Fruit fly (Drosophila melanogaster) whole organism, embryonic: Measurements from ENCODE around the gene CG15435.

Source experiments
- Ada2b ChIP-seq: fragments of 200-800 bp; sonication (Bioruptor generic); IDR thresholded peaks from 2 replicates; pipeline ENCODE4 v1.3.6; 2022; ENCODE audit warnings: missing biosample characterization, missing genetic modification characterization
- Atf3 ChIP-seq: fragments of 200-800 bp; sonication (Bioruptor generic); optimal IDR thresholded peaks from 3 replicates; lab custom pipeline; 2016; ENCODE audit warnings: missing biosample characterization, missing genetic modification characterization
- B-H1 ChIP-seq: fragments of 200-800 bp; sonication (Bioruptor generic); IDR thresholded peaks from 3 replicates; pipeline ENCODE4 v1.3.6; 2022; ENCODE audit warnings: missing biosample characterization, missing genetic modification characterization
- Bdp1 ChIP-seq: fragments of 200-800 bp; sonication (Bioruptor generic); optimal IDR thresholded peaks from 3 replicates; lab custom pipeline; 2016; ENCODE audit warnings: missing biosample characterization, missing genetic modification characterization
- CG10321 ChIP-seq: fragments of 200-800 bp; sonication (Bioruptor generic); IDR thresholded peaks from 2 replicates; pipeline ENCODE4 v1.3.6; 2022; ENCODE audit warnings: missing biosample characterization, missing genetic modification characterization
- CG11723 ChIP-seq: fragments of 200-800 bp; sonication (Bioruptor generic); optimal IDR thresholded peaks from 2 replicates; lab custom pipeline; 2017; ENCODE audit warnings: missing biosample characterization, mild to moderate bottlenecking, missing genetic modification characterization
- CG12155 ChIP-seq: fragments of 200-800 bp; sonication (Bioruptor generic); optimal IDR thresholded peaks from 3 replicates; lab custom pipeline; 2016; ENCODE audit warnings: missing biosample characterization, missing genetic modification characterization
- CG12219 ChIP-seq: fragments of 200-800 bp; sonication (Bioruptor generic); optimal IDR thresholded peaks from 3 replicates; lab custom pipeline; 2018; ENCODE audit warnings: missing biosample characterization, mild to moderate bottlenecking, missing genetic modification characterization
- CG14050 ChIP-seq: fragments of 200-800 bp; sonication (Bioruptor generic); IDR thresholded peaks from 3 replicates; pipeline ENCODE4 v1.3.6; 2022; ENCODE audit warnings: missing biosample characterization, missing genetic modification characterization
- CG31441 ChIP-seq: fragments of 200-800 bp; sonication (Bioruptor generic); IDR thresholded peaks from 2 replicates; pipeline ENCODE4 v1.3.6; 2022; ENCODE audit warnings: missing biosample characterization, missing genetic modification characterization
- CG33213 ChIP-seq: fragments of 200-800 bp; sonication (Bioruptor generic); optimal IDR thresholded peaks from 3 replicates; lab custom pipeline; 2016; ENCODE audit warnings: missing biosample characterization, missing genetic modification characterization
- CG4730 ChIP-seq: fragments of 200-800 bp; sonication (Bioruptor generic); IDR thresholded peaks from 2 replicates; pipeline ENCODE4 v1.3.6; 2022; ENCODE audit warnings: missing biosample characterization, missing genetic modification characterization
- CG5953 ChIP-seq: fragments of 200-800 bp; sonication (Bioruptor generic); IDR thresholded peaks from 2 replicates; pipeline ENCODE4 v1.3.6; 2022; ENCODE audit warnings: missing biosample characterization, missing genetic modification characterization
- CG6813 ChIP-seq: fragments of 200-800 bp; sonication (Bioruptor generic); optimal IDR thresholded peaks from 2 replicates; lab custom pipeline; 2017; ENCODE audit warnings: missing biosample characterization, missing genetic modification characterization, mild to moderate bottlenecking, moderate library complexity, missing genetic modification reagents
- CG7357 ChIP-seq: fragments of 200-800 bp; sonication (Bioruptor generic); IDR thresholded peaks from 3 replicates; pipeline ENCODE4 v1.3.6; 2022; ENCODE audit warnings: missing biosample characterization, missing genetic modification characterization
- CG7372 ChIP-seq: fragments of 200-800 bp; sonication (Bioruptor generic); IDR thresholded peaks from 2 replicates; pipeline ENCODE4 v1.3.6; 2022; ENCODE audit warnings: missing biosample characterization, missing genetic modification characterization
- CG7963 ChIP-seq: fragments of 200-800 bp; sonication (Bioruptor generic); IDR thresholded peaks from 3 replicates; pipeline ENCODE4 v1.3.6; 2022; ENCODE audit warnings: missing biosample characterization, missing genetic modification characterization; ENCODE audit not compliant: partially characterized antibody
- Dfd ChIP-seq, 2 experiments: fragments of >200 bp; optimal IDR thresholded peaks; 2 replicates each; lab custom pipeline; 2017; ENCODE audit warnings: missing biosample characterization in 2 of 2, missing genetic modification characterization in 2 of 2
- Dp ChIP-seq: fragments of 200-800 bp; sonication (Bioruptor generic); optimal IDR thresholded peaks from 2 replicates; lab custom pipeline; 2018; ENCODE audit warnings: missing biosample characterization, mild to moderate bottlenecking, missing genetic modification characterization, moderate library complexity
- Fer3 ChIP-seq: fragments of 200-800 bp; sonication (Bioruptor generic); optimal IDR thresholded peaks from 2 replicates; lab custom pipeline; 2018; ENCODE audit warnings: missing biosample characterization, mild to moderate bottlenecking, missing genetic modification characterization, moderate library complexity
- Meics ChIP-seq: fragments of 200-800 bp; sonication (Bioruptor generic); optimal IDR thresholded peaks from 2 replicates; lab custom pipeline; 2017; ENCODE audit warnings: missing biosample characterization, mild to moderate bottlenecking, missing genetic modification characterization
- Opbp ChIP-seq: fragments of 200-800 bp; sonication (Bioruptor generic); IDR thresholded peaks from 3 replicates; pipeline ENCODE4 v1.3.6; 2022; ENCODE audit warnings: missing biosample characterization, missing genetic modification characterization; ENCODE audit not compliant: partially characterized antibody
- Poxn ChIP-seq: fragments of 200-800 bp; sonication (Bioruptor generic); IDR thresholded peaks from 2 replicates; pipeline ENCODE4 v1.3.6; 2022; ENCODE audit warnings: missing biosample characterization, missing genetic modification characterization
- Side ChIP-seq: fragments of 200-800 bp; sonication (Bioruptor generic); optimal IDR thresholded peaks from 2 replicates; lab custom pipeline; 2016; ENCODE audit warnings: missing biosample characterization, missing genetic modification characterization
- az2 ChIP-seq: fragments of 200-800 bp; sonication (Bioruptor generic); optimal IDR thresholded peaks from 3 replicates; lab custom pipeline; 2016; ENCODE audit warnings: missing biosample characterization, missing genetic modification characterization
- cas ChIP-seq: fragments of 200-800 bp; sonication (Bioruptor generic); IDR thresholded peaks from 2 replicates; pipeline ENCODE4 v1.3.6; 2022; ENCODE audit warnings: missing biosample characterization, missing genetic modification characterization
- chinmo ChIP-seq: fragments of 200-800 bp; sonication (Bioruptor generic); IDR thresholded peaks from 4 replicates; pipeline ENCODE4 v1.3.6; 2022; ENCODE audit warnings: missing biosample characterization, missing genetic modification characterization; ENCODE audit not compliant: partially characterized antibody
- chm ChIP-seq: fragments of 200-800 bp; sonication (Bioruptor generic); IDR thresholded peaks from 2 replicates; pipeline ENCODE4 v1.3.6; 2022; ENCODE audit warnings: missing biosample characterization, missing genetic modification characterization
- ci ChIP-seq: fragments of 200-800 bp; sonication (Bioruptor generic); IDR thresholded peaks from 3 replicates; pipeline ENCODE4 v1.3.6; 2022; ENCODE audit warnings: missing biosample characterization, missing genetic modification characterization
- croc ChIP-seq: fragments of 200-800 bp; sonication (Bioruptor generic); conservative IDR thresholded peaks from 3 replicates; pipeline ENCODE4 v1.3.6; 2022; ENCODE audit warnings: missing biosample characterization, missing genetic modification characterization
- da ChIP-seq: fragments of 200-800 bp; sonication (Bioruptor generic); optimal IDR thresholded peaks from 2 replicates; lab custom pipeline; 2016; ENCODE audit warnings: missing biosample characterization, missing genetic modification characterization
- danr ChIP-seq: fragments of 200-800 bp; sonication (Bioruptor generic); IDR thresholded peaks from 2 replicates; pipeline ENCODE4 v1.3.6; 2022; ENCODE audit warnings: missing biosample characterization, missing genetic modification characterization
- dimm ChIP-seq: fragments of 200-800 bp; sonication (Bioruptor generic); IDR thresholded peaks from 2 replicates; pipeline ENCODE4 v1.3.6; 2022; ENCODE audit warnings: missing biosample characterization, missing genetic modification characterization
- fu2 ChIP-seq: fragments of 200-800 bp; sonication (Bioruptor generic); optimal IDR thresholded peaks from 2 replicates; lab custom pipeline; 2016; ENCODE audit warnings: missing biosample characterization, missing genetic modification characterization
- gsb-n ChIP-seq: fragments of 200-800 bp; sonication (Bioruptor generic); optimal IDR thresholded peaks from 3 replicates; lab custom pipeline; 2018; ENCODE audit warnings: missing biosample characterization, mild to moderate bottlenecking, missing genetic modification characterization
- insv ChIP-seq, 2 experiments: fragments of 200-800 bp; sonication (Bioruptor generic); optimal IDR thresholded peaks; 3 replicates each; lab custom pipeline; 2016 to 2018; ENCODE audit warnings: missing biosample characterization in 2 of 2, missing genetic modification characterization in 2 of 2
- lbe ChIP-seq: fragments of 200-800 bp; sonication (Bioruptor generic); optimal IDR thresholded peaks from 2 replicates; lab custom pipeline; 2016; ENCODE audit warnings: missing biosample characterization, mild to moderate bottlenecking, missing genetic modification characterization
- lmd ChIP-seq: fragments of 200-800 bp; sonication (Bioruptor generic); IDR thresholded peaks from 2 replicates; pipeline ENCODE4 v1.3.6; 2022; ENCODE audit warnings: missing biosample characterization, missing genetic modification characterization
- mld ChIP-seq: fragments of 200-800 bp; sonication (Bioruptor generic); IDR thresholded peaks from 3 replicates; pipeline ENCODE4 v1.3.6; 2022; ENCODE audit warnings: missing biosample characterization, missing genetic modification characterization; ENCODE audit not compliant: partially characterized antibody
- pfk ChIP-seq: fragments of 200-800 bp; sonication (Bioruptor generic); optimal IDR thresholded peaks from 2 replicates; lab custom pipeline; 2018; ENCODE audit warnings: missing biosample characterization, mild to moderate bottlenecking, missing genetic modification characterization, moderate library complexity
- phol ChIP-seq: fragments of 200-800 bp; sonication (Bioruptor generic); optimal IDR thresholded peaks from 3 replicates; lab custom pipeline; 2018; ENCODE audit warnings: missing biosample characterization, mild to moderate bottlenecking, missing genetic modification characterization, moderate library complexity
- pros ChIP-seq: fragments of 200-800 bp; sonication (Bioruptor generic); optimal IDR thresholded peaks from 3 replicates; lab custom pipeline; 2019; ENCODE audit warnings: missing biosample characterization, mild to moderate bottlenecking, missing genetic modification characterization, moderate library complexity
- pzg ChIP-seq: fragments of 200-800 bp; sonication (Bioruptor generic); optimal IDR thresholded peaks from 3 replicates; lab custom pipeline; 2018; ENCODE audit warnings: missing biosample characterization, mild to moderate bottlenecking, missing genetic modification characterization, moderate library complexity
- seq ChIP-seq: fragments of 200-800 bp; sonication (Bioruptor generic); IDR thresholded peaks from 2 replicates; pipeline ENCODE4 v1.3.6; 2022; ENCODE audit warnings: missing biosample characterization, missing genetic modification characterization
- slou ChIP-seq: fragments of 200-800 bp; sonication (Bioruptor generic); optimal IDR thresholded peaks from 3 replicates; lab custom pipeline; 2016; ENCODE audit warnings: missing biosample characterization, missing genetic modification characterization
- tap ChIP-seq: fragments of 200-800 bp; optimal IDR thresholded peaks from 3 replicates; lab custom pipeline; 2019; ENCODE audit warnings: missing biosample characterization, mild to moderate bottlenecking, missing genetic modification characterization, moderate library complexity
- toy ChIP-seq: fragments of 200-800 bp; sonication (Bioruptor generic); IDR thresholded peaks from 2 replicates; pipeline ENCODE4 v1.3.6; 2022; ENCODE audit warnings: missing biosample characterization, missing genetic modification characterization
- tup ChIP-seq: fragments of 200-800 bp; sonication (Bioruptor generic); optimal IDR thresholded peaks from 2 replicates; lab custom pipeline; 2016; ENCODE audit warnings: missing biosample characterization, mild to moderate bottlenecking, missing genetic modification characterization, moderate library complexity
- twi ChIP-seq: fragments of 200-800 bp; optimal IDR thresholded peaks from 2 replicates; lab custom pipeline; 2019; ENCODE audit warnings: missing biosample characterization, mild to moderate bottlenecking, missing genetic modification characterization, moderate library complexity

The CG15435 gene

DNA sequence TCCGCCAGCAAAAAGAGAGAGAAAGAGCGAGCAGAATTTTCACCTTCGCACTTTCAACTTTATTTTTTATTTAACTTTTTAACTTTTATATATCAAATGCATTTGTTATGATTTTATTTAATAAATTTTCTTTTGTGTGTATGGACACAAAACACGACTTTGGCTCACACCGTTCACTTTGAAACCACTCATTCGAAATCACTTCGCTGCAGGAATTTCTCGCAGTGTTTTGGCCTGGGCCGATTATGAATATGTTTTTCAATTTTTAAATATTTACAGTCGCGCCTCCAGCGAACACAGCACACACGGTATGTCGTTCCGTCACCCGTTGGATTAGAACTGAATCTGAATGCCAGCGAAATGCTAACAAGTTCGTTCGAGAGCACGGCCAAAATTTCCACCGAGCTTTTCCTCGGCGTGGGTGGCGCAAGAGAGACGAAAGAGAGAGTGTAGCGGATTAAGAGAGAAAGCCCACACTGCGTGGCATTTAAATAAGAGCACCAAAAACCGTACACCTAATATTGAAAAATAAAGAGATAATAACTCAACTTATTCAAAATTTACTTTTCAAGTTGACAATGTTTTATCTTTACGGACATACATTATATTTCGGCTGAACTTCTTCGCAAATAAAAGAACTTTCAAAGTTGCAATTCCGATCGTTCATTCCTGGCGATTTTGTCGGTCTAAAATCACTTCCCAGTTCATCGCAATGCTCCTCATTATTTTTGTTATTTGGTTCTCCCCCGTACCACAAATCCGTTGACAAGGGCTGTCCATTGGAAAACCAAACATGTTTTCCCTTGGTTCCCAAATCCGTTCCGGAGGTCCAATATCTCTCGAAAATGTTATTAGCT, 18.4 kb upstream of the CG15435 start, which contains the start of gene CG15431 (continued):
- TF ChIP-seq pfk: no peak
- no peak for TF ChIP-seq CG33213 (GFP tag; lab: Kevin White, UChicago)
- peak; percentile 46; the same call in 1 of the 2 replicates for TF ChIP-seq CG31441 (GFP tag; lab: Robert Waterston, UW)
- no peak for TF ChIP-seq toy
- TF ChIP-seq croc: peak; percentile 23; the same call in 1 of the 3 replicates
- TF ChIP-seq CG7357 (GFP tag; lab: Robert Waterston, UW): no peak
- TF ChIP-seq CG4730 (GFP tag; lab: Robert Waterston, UW): no peak
- TF ChIP-seq Fer3 (tag; lab: Kevin White, UChicago): peak; percentile 59
- 0 out of 4 replicates have a peak, but pooled peaks have one; percentile 34 for TF ChIP-seq chinmo
- TF ChIP-seq fu2: no peak
- no peak for TF ChIP-seq CG5953 (GFP tag; lab: Robert Waterston, UW)
- no peak for TF ChIP-seq CG12155 (GFP tag; lab: Kevin White, UChicago)
- TF ChIP-seq phol: no peak
- TF ChIP-seq CG12219: no peak
- no peak for TF ChIP-seq twi (tag; lab: Kevin White, UChicago)
- TF ChIP-seq gsb-n: no peak
- peak; percentile 24 for TF ChIP-seq tap (tag; lab: Kevin White, UChicago)
- TF ChIP-seq mld (GFP tag; lab: Robert Waterston, UW): no peak
- no peak for TF ChIP-seq Dp
- no peak for TF ChIP-seq cas (GFP tag; lab: Robert Waterston, UW)
- TF ChIP-seq Dfd (GFP tag; optimal IDR thresholded peaks at IDR 0.05; lab: Kevin White, UChicago): no peak
- no peak for TF ChIP-seq pros (GFP tag; lab: Kevin White, UChicago)
- peak; percentile 51 for TF ChIP-seq CG7372 (GFP tag; lab: Robert Waterston, UW)
- peak; percentile 68; the same call in 1 of the 3 replicates for TF ChIP-seq ci (GFP tag; lab: Robert Waterston, UW)
- TF ChIP-seq CG6813 (GFP tag; lab: Kevin White, UChicago): peak; percentile 66
- no peak for TF ChIP-seq dimm (GFP tag; lab: Robert Waterston, UW)
- peak; percentile 55; the same call in 1 of the 2 replicates for TF ChIP-seq Ada2b (GFP tag; lab: Robert Waterston, UW)
- peak; percentile 53; the same call in 1 of the 2 replicates for TF ChIP-seq seq (GFP tag; lab: Robert Waterston, UW)
- 0 out of 3 replicates have a peak, but pooled peaks have one; percentile 37 for TF ChIP-seq B-H1
- TF ChIP-seq CG7963: no peak
- no peak for TF ChIP-seq Side
- TF ChIP-seq da: no peak
- TF ChIP-seq lbe: no peak
- TF ChIP-seq chm (GFP tag; lab: Robert Waterston, UW): 0 out of 2 replicates have a peak, but pooled peaks have one; percentile 35
- TF ChIP-seq Poxn (GFP tag; lab: Robert Waterston, UW): no peak
- no peak for TF ChIP-seq Opbp (GFP tag; lab: Robert Waterston, UW)
- no peak for TF ChIP-seq Atf3
- TF ChIP-seq CG10321 (GFP tag; lab: Robert Waterston, UW): 0 out of 2 replicates have a peak, but pooled peaks have one; percentile 41
- no peak for TF ChIP-seq Bdp1 (GFP tag; lab: Kevin White, UChicago)
- TF ChIP-seq lmd (GFP tag; lab: Robert Waterston, UW): peak; percentile 56; the same call in 1 of the 2 replicates
- TF ChIP-seq danr (GFP tag; lab: Robert Waterston, UW): no peak
- TF ChIP-seq CG14050 (GFP tag; lab: Robert Waterston, UW): peak; percentile 46; the same call in 2 of the 3 replicates
- TF ChIP-seq insv (GFP tag; optimal IDR thresholded peaks at IDR 0.05; lab: Kevin White, UChicago): no peak
- peak; percentile 52 for TF ChIP-seq az2 (GFP tag; lab: Kevin White, UChicago)
- peak; percentile 77 for TF ChIP-seq Meics (GFP tag; lab: Kevin White, UChicago)
- TF ChIP-seq pzg: no peak
- TF ChIP-seq slou (GFP tag; lab: Kevin White, UChicago): no peak
- peak; percentile 53 for TF ChIP-seq CG11723 (GFP tag; lab: Kevin White, UChicago)
- peak; percentile 25 for TF ChIP-seq tup (GFP tag; lab: Kevin White, UChicago)
